Worm (Caenorhabditis elegans): Measurements from ENCODE around the gene gipc-2.

ce11 chrIV:9993403-9994132, 33.9 kb downstream of the gipc-2 start:
- TF ChIP-seq him-1 (tag; optimal IDR thresholded peaks at IDR 0.05) (no peak), dao-5 (tag; optimal IDR thresholded peaks at IDR 0.05) (no peak), W03F9.2 (tag; optimal IDR thresholded peaks at IDR 0.05) (peak; percentile 50)

Measured in whole organism, L4/young adult.